Worm (Caenorhabditis elegans) whole organism, mixed stage, embryonic: Measurements from ENCODE around the gene ess-2.

Source experiments
- nhr-237 ChIP-seq: fragments of 150-350 bp; optimal IDR thresholded peaks from 2 replicates; lab custom pipeline; 2014; ENCODE audit warnings: missing biosample characterization, missing genetic modification characterization
- snpc-4 ChIP-seq: fragments of 150-350 bp; optimal IDR thresholded peaks from 2 replicates; lab custom pipeline; 2014; ENCODE audit warnings: missing biosample characterization, missing genetic modification characterization
- unc-62 ChIP-seq: fragments of 150-350 bp; optimal IDR thresholded peaks from 2 replicates; lab custom pipeline; 2014; ENCODE audit warnings: missing biosample characterization, missing genetic modification reagents, missing genetic modification characterization

- TF ChIP-seq snpc-4 (tag; lab: Kevin White, UChicago) (no peak), unc-62 (GFP tag; lab: Kevin White, UChicago) (no peak), nhr-237 (tag; lab: Kevin White, UChicago) (no peak)
These were observed 43.6 kb downstream of the ess-2 start, which contains the start of gene hsp-110 for ce11 chrIII:8446534-8446933.
